Fruit fly (Drosophila melanogaster) whole organism, embryonic: ENCODE data around the gene Jarid2.

ENCODE experiments used
- CG15514 ChIP-seq: fragments of 200-800 bp; sonication (Bioruptor generic); optimal IDR thresholded peaks from 3 replicates; lab custom pipeline; 2017; ENCODE audit warnings: missing biosample characterization, missing genetic modification characterization, mild to moderate bottlenecking, moderate library complexity, missing genetic modification reagents
- CG4424 ChIP-seq: fragments of 200-800 bp; sonication (Bioruptor generic); optimal IDR thresholded peaks from 3 replicates; lab custom pipeline; 2016; ENCODE audit warnings: missing biosample characterization, missing genetic modification characterization
- hb ChIP-seq: fragments of 200-800 bp; sonication (Bioruptor generic); IDR thresholded peaks from 3 replicates; pipeline ENCODE4 v1.3.6; 2022; ENCODE audit warnings: missing biosample characterization, missing genetic modification characterization; ENCODE audit not compliant: partially characterized antibody
- otp ChIP-seq: fragments of 200-800 bp; sonication (Bioruptor generic); IDR thresholded peaks from 3 replicates; pipeline ENCODE4, ENCODE4 v1.3.6; 2022; ENCODE audit warnings: missing biosample characterization, missing genetic modification characterization
- pan ChIP-seq, 4 experiments: fragments of >200 bp in 3 of 4; fragments of 200-800 bp in 1 of 4; sonication (Bioruptor generic) in 1 of 4; optimal IDR thresholded peaks in 3 of 4; IDR thresholded peaks in 1 of 4; 2 replicates each; pipeline versions ENCODE4 v1.3.6 to Lab custom; 2017 to 2022; ENCODE audit warnings: missing biosample characterization in 2 of 4, missing genetic modification characterization in 2 of 4, mixed read lengths in 1 of 4
- sisA ChIP-seq: fragments of 200-800 bp; sonication (Bioruptor generic); IDR thresholded peaks from 2 replicates; pipeline ENCODE4 v1.3.6; 2022; ENCODE audit warnings: missing biosample characterization, missing genetic modification characterization
- wek ChIP-seq: fragments of 200-800 bp; sonication (Bioruptor generic); optimal IDR thresholded peaks from 3 replicates; lab custom pipeline; 2018; ENCODE audit warnings: missing biosample characterization, mild to moderate bottlenecking, missing genetic modification characterization, moderate library complexity

- TF ChIP-seq CG15514 (GFP tag; lab: Kevin White, UChicago): no peak
- TF ChIP-seq otp (GFP tag; lab: Robert Waterston, UW): no peak
- no peak for TF ChIP-seq hb (GFP tag; lab: Robert Waterston, UW)
- TF ChIP-seq CG4424 (GFP tag; lab: Kevin White, UChicago): peak; percentile 16
- TF ChIP-seq wek (GFP tag; lab: Kevin White, UChicago): no peak
- TF ChIP-seq pan (optimal IDR thresholded peaks at IDR 0.05; lab: Kevin White, UChicago): no peak
- TF ChIP-seq pan (GFP tag; optimal IDR thresholded peaks at IDR 0.05 in 1 of 2, IDR thresholded peaks at IDR 0.05 in 1 of 2): no peak
- no peak for TF ChIP-seq sisA (GFP tag; lab: Robert Waterston, UW)
Observed at dm6 chr3L:9503552-9504317, 26.9 kb downstream of the Jarid2 start.
